Worm (Caenorhabditis elegans): Measurements from ENCODE around the gene C32D5.12.
A peak's percentile ranks its signal among the peaks of the same experiment; 100 is the strongest.

Gene C32D5.12

ce11 chrII:6355396-6356346 is 3.1 kb downstream of the C32D5.12 start, which contains the start of gene C32D5.11 (continued):
- TF ChIP-seq nhr-90 (tag; optimal IDR thresholded peaks at IDR 0.05; ENCODE audit: poor library complexity) (peak; percentile 47), C04F5.9 (tag; optimal IDR thresholded peaks at IDR 0.05) (peak; percentile 8), ceh-8 (GFP tag; optimal IDR thresholded peaks at IDR 0.05) (no peak), fos-1 (tag; optimal IDR thresholded peaks at IDR 0.05) (peak; percentile 35), nhr-77 (tag; optimal IDR thresholded peaks at IDR 0.05) (peak; percentile 72), egl-27 (tag; optimal IDR thresholded peaks at IDR 0.05) (no peak), nhr-20 (tag; optimal IDR thresholded peaks at IDR 0.05) (peak; percentile 87), fkh-4 (tag; optimal IDR thresholded peaks at IDR 0.05; ENCODE audit: borderline replicate concordance) (no peak), nhr-85 (tag) (peak; percentile 82), xbp-1 (tag; optimal IDR thresholded peaks at IDR 0.05) (peak; percentile 79), dsc-1 (tag; optimal IDR thresholded peaks at IDR 0.05) (peak; percentile 68), nhr-237 (tag; optimal IDR thresholded peaks at IDR 0.05) (no peak), hlh-4 (tag; optimal IDR thresholded peaks at IDR 0.05) (no peak), lin-35 (GFP tag; optimal IDR thresholded peaks at IDR 0.05) (peak; percentile 80 to 86), nhr-11 (tag; optimal IDR thresholded peaks at IDR 0.05) (no peak), grh-1 (GFP tag; IDR thresholded peaks at IDR 0.05) (peak; percentile 32; the same call in 1 of the 2 replicates), skn-1 (tag; optimal IDR thresholded peaks at IDR 0.05) (peak; percentile 54), rnt-1 (tag; optimal IDR thresholded peaks at IDR 0.05) (peak; percentile 86), ceh-90 (tag; optimal IDR thresholded peaks at IDR 0.05) (no peak), Y116A8C.19 (tag; optimal IDR thresholded peaks at IDR 0.05; ENCODE audit: borderline replicate concordance) (no peak), ceh-63 (GFP tag; optimal IDR thresholded peaks at IDR 0.05) (no peak), zag-1 (tag; optimal IDR thresholded peaks at IDR 0.05) (no peak), isw-1 (GFP tag; IDR thresholded peaks at IDR 0.05) (peak; percentile 63), mef-2 (tag; optimal IDR thresholded peaks at IDR 0.05) (no peak), aly-2 (tag; optimal IDR thresholded peaks at IDR 0.05) (no peak), efl-3 (GFP tag; optimal IDR thresholded peaks at IDR 0.05) (no peak), nhr-84 (tag; optimal IDR thresholded peaks at IDR 0.05) (no peak), ets-5 (GFP tag; IDR thresholded peaks at IDR 0.05) (no peak), efl-1 (optimal IDR thresholded peaks at IDR 0.05) (peak; percentile 57 to 75), efl-1 (GFP tag; optimal IDR thresholded peaks at IDR 0.05 in 1 of 2) (peak; percentile 72 to 97), mab-9 (GFP tag; IDR thresholded peaks at IDR 0.05) (no peak), unc-62 (GFP tag; optimal IDR thresholded peaks at IDR 0.05) (no peak), tbx-2 (tag; optimal IDR thresholded peaks at IDR 0.05) (peak; percentile 73), lin-14 (GFP tag; optimal IDR thresholded peaks at IDR 0.05) (peak; percentile 91), nhr-12 (tag; optimal IDR thresholded peaks at IDR 0.05) (no peak)

ce11 chrII:6351887-6352286 is 6.9 kb downstream of the C32D5.12 start, which contains the start of gene C32D5.10:
TSS of gene C32D5.10 (minus strand) at chrII:6351987.
- TF ChIP-seq snu-23 (GFP tag; optimal IDR thresholded peaks at IDR 0.05) (no peak), snpc-4 (tag; optimal IDR thresholded peaks at IDR 0.05) (no peak), nhr-11 (tag; optimal IDR thresholded peaks at IDR 0.05) (no peak), tbx-2 (tag; optimal IDR thresholded peaks at IDR 0.05) (no peak), pqm-1 (tag; optimal IDR thresholded peaks at IDR 0.05) (no peak), egl-13 (tag; optimal IDR thresholded peaks at IDR 0.05) (no peak), F16B12.6 (tag; optimal IDR thresholded peaks at IDR 0.05) (no peak), nhr-28 (tag; optimal IDR thresholded peaks at IDR 0.05) (no peak), fkh-10 (GFP tag; optimal IDR thresholded peaks at IDR 0.05) (no peak), fkh-8 (tag; optimal IDR thresholded peaks at IDR 0.05) (no peak)

Data from whole organism, L1 larva.